Worm (Caenorhabditis elegans) whole organism, late embryonic: Measurements from ENCODE around the gene F54H12.8.

ENCODE experiments used
- C08G9.2 ChIP-seq: sonication (generic microtip); optimal IDR thresholded peaks from 2 replicates; lab custom pipeline; 2016; ENCODE audit warnings: mild to moderate bottlenecking, missing genetic modification characterization, moderate library complexity, missing compliant biosample characterization
- F13H6.1 ChIP-seq: sonication (generic microtip); optimal IDR thresholded peaks from 2 replicates; lab custom pipeline; 2016; ENCODE audit warnings: missing genetic modification characterization, missing compliant biosample characterization
- K09A11.1 ChIP-seq: sonication (generic microtip); optimal IDR thresholded peaks from 2 replicates; lab custom pipeline; 2017; ENCODE audit warnings: antibody characterized with exemption, mild to moderate bottlenecking, missing genetic modification characterization, missing compliant biosample characterization; ENCODE audit not compliant: insufficient read depth
- T23F11.4 ChIP-seq: fragments of 200-800 bp; sonication (Bioruptor generic); optimal IDR thresholded peaks from 2 replicates; lab custom pipeline; 2018; ENCODE audit warnings: mild to moderate bottlenecking, missing genetic modification characterization, missing compliant biosample characterization
- Y22D7AL.16 ChIP-seq: sonication (generic microtip); optimal IDR thresholded peaks from 2 replicates; lab custom pipeline; 2016; ENCODE audit warnings: missing genetic modification characterization, missing compliant biosample characterization
- ama-1 ChIP-seq: fragments of 150-350 bp; optimal IDR thresholded peaks from 2 replicates; lab custom pipeline; 2014
- ceh-18 ChIP-seq: sonication (generic microtip); optimal IDR thresholded peaks from 2 replicates; lab custom pipeline; 2016; ENCODE audit warnings: missing genetic modification characterization, missing compliant biosample characterization
- ceh-45 ChIP-seq: fragments of 200-800 bp; sonication (Bioruptor generic); IDR thresholded peaks from 2 replicates; pipeline ENCODE4 v1.3.6; 2022; ENCODE audit warnings: missing genetic modification reagents, missing genetic modification characterization, missing compliant biosample characterization
- che-1 ChIP-seq: sonication (generic microtip); optimal IDR thresholded peaks from 2 replicates; lab custom pipeline; 2016; ENCODE audit warnings: mild to moderate bottlenecking, missing genetic modification characterization, missing compliant biosample characterization
- dmd-4 ChIP-seq: sonication (generic microtip); optimal IDR thresholded peaks from 2 replicates; lab custom pipeline; 2016; ENCODE audit warnings: borderline replicate concordance, missing genetic modification characterization, missing compliant biosample characterization
- dve-1 ChIP-seq: sonication (generic microtip); optimal IDR thresholded peaks from 2 replicates; lab custom pipeline; 2017; ENCODE audit warnings: antibody characterized with exemption, mild to moderate bottlenecking, missing genetic modification characterization, missing compliant biosample characterization
- elt-2 ChIP-seq: sonication (generic microtip); optimal IDR thresholded peaks from 2 replicates; lab custom pipeline; 2016; ENCODE audit warnings: missing genetic modification reagents, missing genetic modification characterization, missing compliant biosample characterization
- elt-4 ChIP-seq: sonication (generic microtip); optimal IDR thresholded peaks from 2 replicates; lab custom pipeline; 2016; ENCODE audit warnings: missing genetic modification characterization, missing compliant biosample characterization
- ets-4 ChIP-seq: sonication (generic microtip); optimal IDR thresholded peaks from 2 replicates; lab custom pipeline; 2016; ENCODE audit warnings: missing genetic modification characterization, missing compliant biosample characterization
- hlh-13 ChIP-seq: fragments of 200-800 bp; sonication (Bioruptor generic); optimal IDR thresholded peaks from 2 replicates; lab custom pipeline; 2018; ENCODE audit warnings: mild to moderate bottlenecking, missing genetic modification characterization, missing compliant biosample characterization
- hlh-15 ChIP-seq: sonication (generic microtip); optimal IDR thresholded peaks from 2 replicates; lab custom pipeline; 2016; ENCODE audit warnings: missing genetic modification characterization, missing compliant biosample characterization
- hlh-30 ChIP-seq: sonication (generic microtip); optimal IDR thresholded peaks from 2 replicates; lab custom pipeline; 2017; ENCODE audit warnings: antibody characterized with exemption, missing genetic modification characterization, missing compliant biosample characterization; ENCODE audit not compliant: insufficient read depth
- hlh-8 ChIP-seq: sonication (generic microtip); optimal IDR thresholded peaks from 2 replicates; lab custom pipeline; 2016; ENCODE audit warnings: missing genotype, missing genetic modification characterization, missing compliant biosample characterization
- lim-6 ChIP-seq: sonication (generic microtip); optimal IDR thresholded peaks from 2 replicates; lab custom pipeline; 2016; ENCODE audit warnings: missing genetic modification characterization, missing compliant biosample characterization
- madf-2 ChIP-seq: sonication (generic microtip); optimal IDR thresholded peaks from 2 replicates; lab custom pipeline; 2017; ENCODE audit warnings: missing genetic modification characterization, missing compliant biosample characterization
- nfya-1 ChIP-seq: sonication (generic microtip); optimal IDR thresholded peaks from 2 replicates; lab custom pipeline; 2017; ENCODE audit warnings: missing genetic modification characterization, mild to moderate bottlenecking, missing compliant biosample characterization, antibody characterized with exemption, moderate library complexity
- nhr-232 ChIP-seq: sonication (generic microtip); optimal IDR thresholded peaks from 2 replicates; lab custom pipeline; 2016; ENCODE audit warnings: missing genetic modification characterization, missing compliant biosample characterization
- npax-4 ChIP-seq: sonication (generic microtip); optimal IDR thresholded peaks from 2 replicates; lab custom pipeline; 2016; ENCODE audit warnings: missing genetic modification characterization, missing compliant biosample characterization
- odd-2 ChIP-seq: sonication (generic microtip); optimal IDR thresholded peaks from 2 replicates; lab custom pipeline; 2017; ENCODE audit warnings: antibody characterized with exemption, mild to moderate bottlenecking, missing genetic modification characterization, missing compliant biosample characterization
- pag-3 ChIP-seq: sonication (generic microtip); optimal IDR thresholded peaks from 2 replicates; lab custom pipeline; 2016; ENCODE audit warnings: missing compliant biosample characterization, missing genetic modification characterization, borderline replicate concordance
- pat-9 ChIP-seq: fragments of 200-800 bp; sonication (Bioruptor generic); optimal IDR thresholded peaks from 2 replicates; lab custom pipeline; 2018; ENCODE audit warnings: mild to moderate bottlenecking, missing genetic modification characterization, moderate library complexity, missing compliant biosample characterization
- pax-1 ChIP-seq: fragments of 150-350 bp; optimal IDR thresholded peaks from 2 replicates; lab custom pipeline; 2014; ENCODE audit warnings: missing biosample characterization, missing genetic modification characterization
- pqm-1 ChIP-seq: sonication (generic microtip); optimal IDR thresholded peaks from 2 replicates; lab custom pipeline; 2016; ENCODE audit warnings: missing genetic modification characterization, missing compliant biosample characterization
- sdc-2 ChIP-seq: sonication (generic microtip); optimal IDR thresholded peaks from 2 replicates; lab custom pipeline; 2016; ENCODE audit warnings: missing genotype, missing genetic modification characterization, missing compliant biosample characterization
- sox-2 ChIP-seq: fragments of 200-800 bp; sonication (Bioruptor generic); IDR thresholded peaks from 2 replicates; pipeline ENCODE4 v1.3.6; 2022; ENCODE audit warnings: missing genetic modification reagents, missing genetic modification characterization, missing compliant biosample characterization
- ttx-3 ChIP-seq: sonication (generic microtip); optimal IDR thresholded peaks from 2 replicates; lab custom pipeline; 2016; ENCODE audit warnings: missing genetic modification reagents, missing genetic modification characterization, missing compliant biosample characterization
- unc-42 ChIP-seq: sonication (generic microtip); optimal IDR thresholded peaks from 2 replicates; lab custom pipeline; 2016; ENCODE audit warnings: missing genotype, missing genetic modification characterization, missing compliant biosample characterization
- unc-55 ChIP-seq: sonication (generic microtip); optimal IDR thresholded peaks from 2 replicates; lab custom pipeline; 2017; ENCODE audit warnings: missing biosample characterization, missing genetic modification reagents, missing genetic modification characterization
- zip-5 ChIP-seq: sonication (generic microtip); optimal IDR thresholded peaks from 2 replicates; lab custom pipeline; 2016; ENCODE audit warnings: missing genetic modification characterization, missing compliant biosample characterization

F54H12.8 gene

ce11 chrIII:7981233-7981632, 12.2 kb upstream of the F54H12.8 start:
- TF ChIP-seq ceh-45 (GFP tag; lab: Robert Waterston, UW), result no peak
- TF ChIP-seq pax-1 (tag; lab: Kevin White, UChicago), result no peak
- no peak for TF ChIP-seq ceh-18
- TF ChIP-seq che-1 (tag; lab: Kevin White, UChicago), result no peak
- TF ChIP-seq sox-2 (GFP tag; lab: Robert Waterston, UW), result no peak
- no peak for TF ChIP-seq madf-2 (tag; lab: Kevin White, UChicago)
- TF ChIP-seq Y22D7AL.16 (tag; lab: Kevin White, UChicago), result no peak

ce11 chrIII:7979659-7980058, 10.6 kb upstream of the F54H12.8 start, which contains the start of gene clp-1:
Gene clp-1 (plus strand): TSS chrIII:7979959.
- TF ChIP-seq pag-3 (tag; lab: Kevin White, UChicago) (no peak), lim-6 (tag; lab: Kevin White, UChicago) (no peak), C08G9.2 (tag; lab: Kevin White, UChicago) (no peak), dve-1 (tag; lab: Kevin White, UChicago) (no peak), unc-55 (GFP tag; lab: Kevin White, UChicago) (no peak), unc-42 (no peak), ets-4 (no peak), pqm-1 (tag; lab: Kevin White, UChicago) (no peak), hlh-8 (tag; lab: Kevin White, UChicago) (no peak), dmd-4 (tag; lab: Kevin White, UChicago) (no peak), pat-9 (no peak), ama-1 (lab: Kevin White, UChicago) (no peak), nfya-1 (tag; lab: Kevin White, UChicago) (no peak), npax-4 (tag; lab: Kevin White, UChicago) (no peak), hlh-13 (GFP tag; lab: Kevin White, UChicago) (no peak)

- TF ChIP-seq odd-2 (tag; lab: Kevin White, UChicago) (no peak), zip-5 (no peak), sdc-2 (no peak), che-1 (tag; lab: Kevin White, UChicago) (no peak), Y22D7AL.16 (tag; lab: Kevin White, UChicago) (no peak), nhr-232 (tag; lab: Kevin White, UChicago) (no peak), elt-2 (tag; lab: Kevin White, UChicago) (no peak), K09A11.1 (tag; lab: Kevin White, UChicago) (no peak), hlh-30 (no peak), ceh-18 (no peak), F13H6.1 (no peak), ama-1 (lab: Kevin White, UChicago) (no peak), ttx-3 (no peak), dmd-4 (tag; lab: Kevin White, UChicago) (no peak), hlh-15 (tag; lab: Kevin White, UChicago) (no peak), T23F11.4 (GFP tag; lab: Kevin White, UChicago) (no peak)
Measured at ce11 chrIII:7978723-7979122, 9.7 kb upstream of the F54H12.8 start.

ce11 chrIII:7978289-7978688, 9.3 kb upstream of the F54H12.8 start:
- TF ChIP-seq elt-4 (tag; lab: Kevin White, UChicago), result no peak

ce11 chrIII:7977777-7978176, 8.8 kb upstream of the F54H12.8 start, which contains the start of gene C06G4.4:
Gene C06G4.4 (minus strand): TSS chrIII:7977812.
- no peak for TF ChIP-seq pax-1 (tag; lab: Kevin White, UChicago)
